Worm (Caenorhabditis elegans) whole organism, L4 larva: ENCODE results near the gene szy-20.
A peak's percentile ranks its signal among the peaks of the same experiment; 100 is the strongest.

Source experiments
- D1046.2 ChIP-seq: fragments of 200-800 bp; sonication (Bioruptor generic); IDR thresholded peaks from 2 replicates; pipeline ENCODE4 v1.3.6; 2022; ENCODE audit warnings: missing genetic modification characterization, missing compliant biosample characterization
- T20F7.1 ChIP-seq: fragments of 200-800 bp; sonication (Bioruptor generic); optimal IDR thresholded peaks from 2 replicates; lab custom pipeline; 2018; ENCODE audit warnings: mild to moderate bottlenecking, missing genetic modification characterization, missing compliant biosample characterization
- Y48G9A.11 ChIP-seq: fragments of 200-800 bp; sonication (Bioruptor generic); IDR thresholded peaks from 2 replicates; pipeline ENCODE4 v1.3.6; 2022; ENCODE audit warnings: missing genetic modification reagents, missing genetic modification characterization, missing compliant biosample characterization
- Y5F2A.4 ChIP-seq: fragments of 200-800 bp; sonication (Bioruptor generic); optimal IDR thresholded peaks from 2 replicates; lab custom pipeline; 2018; ENCODE audit warnings: mild to moderate bottlenecking, missing genetic modification characterization, missing compliant biosample characterization
- Y75B8A.6 ChIP-seq: fragments of 200-800 bp; sonication (Bioruptor generic); IDR thresholded peaks from 2 replicates; pipeline ENCODE4 v1.3.6; 2022; ENCODE audit warnings: missing genetic modification reagents, missing genetic modification characterization, missing compliant biosample characterization
- ZK546.5 ChIP-seq, 2 experiments: sonication (generic microtip); optimal IDR thresholded peaks; 2 replicates each; lab custom pipeline; 2017; ENCODE audit warnings: missing biosample characterization in 2 of 2, missing genetic modification characterization in 2 of 2
- aha-1 ChIP-seq: fragments of 150-350 bp; peaks from one replicate; lab custom pipeline; 2014; ENCODE audit warnings: missing biosample characterization, missing genetic modification characterization
- ama-1 ChIP-seq: fragments of 150-350 bp; optimal IDR thresholded peaks from 2 replicates; lab custom pipeline; 2014; ENCODE audit warnings: inconsistent platforms, mixed read lengths
- arid-1 ChIP-seq: fragments of 200-800 bp; sonication (Bioruptor generic); conservative IDR thresholded peaks from 2 replicates; pipeline ENCODE4 v1.3.6; 2022; ENCODE audit warnings: missing genetic modification reagents, missing genetic modification characterization, missing compliant biosample characterization
- attf-4 ChIP-seq: sonication (generic microtip); optimal IDR thresholded peaks from 3 replicates; lab custom pipeline; 2017; ENCODE audit warnings: missing biosample characterization, missing genetic modification characterization
- ceh-20 ChIP-seq: fragments of 200-800 bp; sonication (Bioruptor generic); IDR thresholded peaks from 2 replicates; pipeline ENCODE4 v1.3.6; 2022; ENCODE audit warnings: missing genetic modification reagents, missing genetic modification characterization, missing compliant biosample characterization
- ceh-62 ChIP-seq: sonication (generic microtip); optimal IDR thresholded peaks from 2 replicates; lab custom pipeline; 2017; ENCODE audit warnings: missing biosample characterization, missing genetic modification characterization
- ceh-82 ChIP-seq: sonication (generic microtip); optimal IDR thresholded peaks from 2 replicates; lab custom pipeline; 2017; ENCODE audit warnings: missing biosample characterization, missing genetic modification characterization
- ctbp-1 ChIP-seq: fragments of 200-800 bp; sonication (Bioruptor generic); IDR thresholded peaks from 2 replicates; pipeline ENCODE4 v1.3.6; 2022; ENCODE audit warnings: missing genetic modification reagents, missing genetic modification characterization, missing compliant biosample characterization
- daf-19 ChIP-seq: fragments of 200-800 bp; sonication (Bioruptor generic); conservative IDR thresholded peaks from 2 replicates; pipeline ENCODE4 v1.3.6; 2022; ENCODE audit warnings: missing genetic modification characterization, missing compliant biosample characterization
- dmd-6 ChIP-seq: fragments of 200-800 bp; sonication (Bioruptor generic); IDR thresholded peaks from 2 replicates; pipeline ENCODE4 v1.3.6; 2022; ENCODE audit warnings: missing genetic modification reagents, missing genetic modification characterization, missing compliant biosample characterization
- duxl-1 ChIP-seq: sonication (generic microtip); optimal IDR thresholded peaks from 2 replicates; lab custom pipeline; 2016; ENCODE audit warnings: mild to moderate bottlenecking, missing genetic modification characterization, moderate library complexity, missing compliant biosample characterization; ENCODE audit not compliant: poor library complexity
- egl-43 ChIP-seq: fragments of 200-800 bp; sonication (Bioruptor generic); IDR thresholded peaks from 2 replicates; pipeline ENCODE4 v1.3.6; 2022; ENCODE audit warnings: missing genetic modification reagents, missing genetic modification characterization, missing compliant biosample characterization
- hlh-11 ChIP-seq: fragments of 200-800 bp; sonication (Bioruptor generic); optimal IDR thresholded peaks from 2 replicates; lab custom pipeline; 2018; ENCODE audit warnings: mild to moderate bottlenecking, missing genetic modification characterization, missing compliant biosample characterization
- jun-1 ChIP-seq: fragments of 150-350 bp; optimal IDR thresholded peaks from 2 replicates; lab custom pipeline; 2014; ENCODE audit warnings: missing biosample characterization, missing genetic modification reagents, missing genetic modification characterization
- lim-7 ChIP-seq: fragments of 200-800 bp; sonication (Bioruptor generic); IDR thresholded peaks from 2 replicates; pipeline ENCODE4 v1.3.6; 2022; ENCODE audit warnings: missing genetic modification characterization, missing compliant biosample characterization
- lin-15B ChIP-seq: fragments of 150-350 bp; sonication (generic microtip); optimal IDR thresholded peaks from 3 replicates; lab custom pipeline; 2014; ENCODE audit warnings: missing biosample characterization, missing genetic modification characterization
- lin-38 ChIP-seq: fragments of 200-800 bp; sonication (Bioruptor generic); IDR thresholded peaks from 2 replicates; pipeline ENCODE4 v1.3.6; 2022; ENCODE audit warnings: missing genetic modification reagents, missing genetic modification characterization, missing compliant biosample characterization
- lin-39 ChIP-seq: fragments of 150-350 bp; optimal IDR thresholded peaks from 2 replicates; lab custom pipeline; 2014; ENCODE audit warnings: missing biosample characterization, missing genetic modification reagents, missing genetic modification characterization
- lir-3 ChIP-seq: sonication (generic microtip); optimal IDR thresholded peaks from 2 replicates; lab custom pipeline; 2016; ENCODE audit warnings: mild to moderate bottlenecking, missing genetic modification characterization, missing compliant biosample characterization
- mdl-1 ChIP-seq, 2 experiments: fragments of 150-350 bp in 1 of 2; sonication (generic microtip) in 1 of 2; optimal IDR thresholded peaks; 2 replicates each; lab custom pipeline; 2014 to 2017; ENCODE audit warnings: missing biosample characterization in 2 of 2, missing genetic modification characterization in 2 of 2
- mxl-3 ChIP-seq: fragments of 200-800 bp; sonication (Bioruptor generic); optimal IDR thresholded peaks from 2 replicates; lab custom pipeline; 2018; ENCODE audit warnings: mild to moderate bottlenecking, missing genetic modification characterization, missing compliant biosample characterization
- nhr-11 ChIP-seq: fragments of 150-350 bp; optimal IDR thresholded peaks from 2 replicates; lab custom pipeline; 2014; ENCODE audit warnings: missing biosample characterization, missing genetic modification characterization
- nhr-25 ChIP-seq: sonication (generic microtip); optimal IDR thresholded peaks from 2 replicates; lab custom pipeline; 2017; ENCODE audit warnings: missing genetic modification characterization, mild to moderate bottlenecking, missing compliant biosample characterization, antibody characterized with exemption, moderate library complexity, borderline replicate concordance; ENCODE audit not compliant: insufficient read depth
- nhr-28 ChIP-seq: fragments of 150-350 bp; optimal IDR thresholded peaks from 2 replicates; lab custom pipeline; 2014; ENCODE audit warnings: missing biosample characterization, missing genetic modification characterization
- nhr-42 ChIP-seq: fragments of 200-800 bp; sonication (Bioruptor generic); IDR thresholded peaks from 2 replicates; pipeline ENCODE4 v1.3.6; 2022; ENCODE audit warnings: missing genetic modification characterization, missing compliant biosample characterization
- nhr-48 ChIP-seq: sonication (generic microtip); optimal IDR thresholded peaks from 2 replicates; lab custom pipeline; 2016; ENCODE audit warnings: mild to moderate bottlenecking, missing genetic modification characterization, missing compliant biosample characterization
- nhr-6 ChIP-seq: fragments of 150-350 bp; optimal IDR thresholded peaks from 2 replicates; lab custom pipeline; 2014; ENCODE audit warnings: missing biosample characterization, missing genetic modification characterization
- nhr-76 ChIP-seq: fragments of 150-350 bp; optimal IDR thresholded peaks from 2 replicates; lab custom pipeline; 2014; ENCODE audit warnings: missing biosample characterization, missing genetic modification characterization
- saeg-2 ChIP-seq: fragments of 200-800 bp; sonication (Bioruptor generic); IDR thresholded peaks from 2 replicates; pipeline ENCODE4 v1.3.6; 2022; ENCODE audit warnings: missing genetic modification reagents, missing genetic modification characterization, missing compliant biosample characterization
- set-16 ChIP-seq: fragments of 200-800 bp; sonication (Bioruptor generic); IDR thresholded peaks from 2 replicates; pipeline ENCODE4 v1.3.6; 2022; ENCODE audit warnings: missing genetic modification reagents, missing genetic modification characterization, missing compliant biosample characterization
- snpc-1.2 ChIP-seq: fragments of 200-800 bp; sonication (Bioruptor generic); IDR thresholded peaks from 2 replicates; pipeline ENCODE4 v1.3.6; 2022; ENCODE audit warnings: missing genetic modification reagents, missing genetic modification characterization, missing compliant biosample characterization
- spr-1 ChIP-seq: sonication (generic microtip); optimal IDR thresholded peaks from 2 replicates; lab custom pipeline; 2016; ENCODE audit warnings: mild to moderate bottlenecking, missing genetic modification characterization, missing compliant biosample characterization
- spr-3 ChIP-seq: fragments of 200-800 bp; sonication (Bioruptor generic); optimal IDR thresholded peaks from 2 replicates; lab custom pipeline; 2018; ENCODE audit warnings: mild to moderate bottlenecking, missing genetic modification characterization, missing compliant biosample characterization
- unc-62 ChIP-seq, 3 experiments: fragments of 150-350 bp in 1 of 3; sonication (generic microtip); optimal IDR thresholded peaks in 2 of 3; peaks in 1 of 3; 1 replicate in 1 of 3; 2 replicates in 2 of 3; lab custom pipeline; 2014 to 2017; ENCODE audit warnings: missing biosample characterization in 3 of 3, missing genetic modification characterization in 3 of 3, missing genetic modification reagents in 3 of 3, missing genotype in 1 of 3
- vab-7 ChIP-seq: fragments of 200-800 bp; sonication (Bioruptor generic); IDR thresholded peaks from 2 replicates; pipeline ENCODE4 v1.3.6; 2022; ENCODE audit warnings: missing genetic modification reagents, missing genetic modification characterization, missing compliant biosample characterization
- zag-1 ChIP-seq: fragments of 150-350 bp; optimal IDR thresholded peaks from 2 replicates; lab custom pipeline; 2014; ENCODE audit warnings: missing biosample characterization, missing genetic modification characterization
- zfp-2 ChIP-seq: sonication (generic microtip); optimal IDR thresholded peaks from 2 replicates; lab custom pipeline; 2016; ENCODE audit warnings: mild to moderate bottlenecking, missing genetic modification characterization, missing compliant biosample characterization
- zip-11 ChIP-seq: fragments of 200-800 bp; sonication (Bioruptor generic); IDR thresholded peaks from 2 replicates; pipeline ENCODE4 v1.3.6; 2022; ENCODE audit warnings: missing genetic modification characterization, missing compliant biosample characterization
- ztf-11 ChIP-seq: fragments of 150-350 bp; optimal IDR thresholded peaks from 2 replicates; lab custom pipeline; 2014; ENCODE audit warnings: missing biosample characterization, missing genetic modification characterization
- ztf-7 ChIP-seq: fragments of 150-350 bp; optimal IDR thresholded peaks from 2 replicates; lab custom pipeline; 2014; ENCODE audit warnings: missing biosample characterization, missing genetic modification characterization

szy-20 gene

ce11 chrII:8938907-8939622, 30.1 kb downstream of the szy-20 start:
- no peak for TF ChIP-seq vab-7 (GFP tag; lab: Robert Waterston, UW)
- peak; percentile 15; the same call in 1 of the 2 replicates for TF ChIP-seq Y48G9A.11 (GFP tag; lab: Robert Waterston, UW)
- 0 out of 2 replicates have a peak, but pooled peaks have one; percentile 30 for TF ChIP-seq arid-1 (GFP tag; lab: Robert Waterston, UW)
- TF ChIP-seq ztf-7 (tag; lab: Kevin White, UChicago): no peak
- TF ChIP-seq lin-38: peak; percentile 30
- TF ChIP-seq duxl-1 (tag; lab: Kevin White, UChicago): no peak
- TF ChIP-seq nhr-76 (tag; lab: Kevin White, UChicago): no peak
- TF ChIP-seq set-16 (GFP tag; lab: Robert Waterston, UW): no peak
- TF ChIP-seq mdl-1 (tag; optimal IDR thresholded peaks at IDR 0.05; lab: Kevin White, UChicago): no peak
- no peak for TF ChIP-seq dmd-6 (GFP tag; lab: Robert Waterston, UW)
- TF ChIP-seq aha-1 (tag; lab: Kevin White, UChicago): peak; percentile 91
- TF ChIP-seq T20F7.1: peak; percentile 15
- TF ChIP-seq snpc-1.2 (GFP tag; lab: Robert Waterston, UW): peak; percentile 18; the same call in 1 of the 2 replicates
- TF ChIP-seq unc-62 (GFP tag; optimal IDR thresholded peaks at IDR 0.05 in 1 of 2; lab: Kevin White, UChicago): peak in 1 of 2 experiments; percentile 14
- no peak for TF ChIP-seq unc-62 (tag; optimal IDR thresholded peaks at IDR 0.05; lab: Kevin White, UChicago)

ce11 chrII:8933693-8934432, 35.3 kb downstream of the szy-20 start, which contains the start of gene T21B10.3:
T21B10.3 (plus strand) TSS chrII:8934382.
- no peak for TF ChIP-seq lin-39 (tag; lab: Kevin White, UChicago)
- no peak for TF ChIP-seq spr-1 (tag; lab: Kevin White, UChicago)
- TF ChIP-seq duxl-1 (tag; lab: Kevin White, UChicago): no peak
- TF ChIP-seq saeg-2 (GFP tag; lab: Robert Waterston, UW): no peak
- peak; percentile 45; the same call in 1 of the 2 replicates for TF ChIP-seq arid-1 (GFP tag; lab: Robert Waterston, UW)
- TF ChIP-seq ceh-62 (tag; lab: Kevin White, UChicago): no peak
- peak; percentile 20 for TF ChIP-seq hlh-11 (tag; lab: Kevin White, UChicago)
- peak; percentile 89 for TF ChIP-seq ama-1 (lab: Kevin White, UChicago)
- no peak for TF ChIP-seq nhr-28 (tag; lab: Kevin White, UChicago)
- TF ChIP-seq lir-3 (tag; lab: Kevin White, UChicago): no peak
- TF ChIP-seq aha-1 (tag; lab: Kevin White, UChicago): peak; percentile 89
- TF ChIP-seq ztf-11 (tag; lab: Kevin White, UChicago): no peak
- TF ChIP-seq attf-4: no peak
- no peak for TF ChIP-seq lin-15B (tag; lab: Kevin White, UChicago)
- TF ChIP-seq lim-7 (GFP tag; lab: Robert Waterston, UW): 0 out of 2 replicates have a peak, but pooled peaks have one; percentile 30
- no peak for TF ChIP-seq Y5F2A.4 (GFP tag; lab: Kevin White, UChicago)
- TF ChIP-seq mdl-1 (tag; optimal IDR thresholded peaks at IDR 0.05; lab: Kevin White, UChicago): no peak
- TF ChIP-seq dmd-6 (GFP tag; lab: Robert Waterston, UW): peak; percentile 40
- TF ChIP-seq nhr-6: no peak
- no peak for TF ChIP-seq zfp-2 (tag; lab: Kevin White, UChicago)
- 0 out of 2 replicates have a peak, but pooled peaks have one; percentile 46 for TF ChIP-seq ctbp-1 (GFP tag; lab: Robert Waterston, UW)
- peak; percentile 53; the same call in 1 of the 2 replicates for TF ChIP-seq ceh-20
- TF ChIP-seq ceh-82 (tag; lab: Kevin White, UChicago): no peak
- TF ChIP-seq mxl-3 (GFP tag; lab: Kevin White, UChicago): no peak
- no peak for TF ChIP-seq nhr-11 (tag; lab: Kevin White, UChicago)
- no peak for TF ChIP-seq jun-1 (tag; lab: Kevin White, UChicago)
- no peak for TF ChIP-seq zag-1 (tag; lab: Kevin White, UChicago)
- TF ChIP-seq D1046.2 (GFP tag; lab: Robert Waterston, UW): 0 out of 2 replicates have a peak, but pooled peaks have one; percentile 61
- TF ChIP-seq nhr-48 (tag; lab: Kevin White, UChicago): no peak
- peak; percentile 22 for TF ChIP-seq T20F7.1
- no peak for TF ChIP-seq egl-43 (GFP tag; lab: Robert Waterston, UW)
- no peak for TF ChIP-seq nhr-25 (tag; lab: Kevin White, UChicago)
- no peak for TF ChIP-seq nhr-42
- no peak for TF ChIP-seq ZK546.5 (tag; optimal IDR thresholded peaks at IDR 0.05; lab: Kevin White, UChicago)
- TF ChIP-seq spr-3: no peak
- TF ChIP-seq Y75B8A.6 (GFP tag; lab: Robert Waterston, UW): no peak
- no peak for TF ChIP-seq zip-11 (GFP tag; lab: Robert Waterston, UW)
- TF ChIP-seq daf-19 (GFP tag; lab: Robert Waterston, UW): no peak
